Worm (Caenorhabditis elegans) whole organism, late embryonic: ENCODE data around the gene Y43F8B.12.

ENCODE experiments used
- ama-1 ChIP-seq: fragments of 150-350 bp; optimal IDR thresholded peaks from 2 replicates; lab custom pipeline; 2014
- ceh-6 ChIP-seq: fragments of 200-800 bp; sonication (Bioruptor generic); optimal IDR thresholded peaks from 2 replicates; lab custom pipeline; 2018; ENCODE audit warnings: mild to moderate bottlenecking, missing genetic modification characterization, missing compliant biosample characterization
- ceh-9 ChIP-seq: sonication (generic microtip); optimal IDR thresholded peaks from 2 replicates; lab custom pipeline; 2016; ENCODE audit warnings: mild to moderate bottlenecking, missing genetic modification characterization, inconsistent platforms, missing compliant biosample characterization
- elt-2 ChIP-seq: sonication (generic microtip); optimal IDR thresholded peaks from 2 replicates; lab custom pipeline; 2016; ENCODE audit warnings: missing genetic modification reagents, missing genetic modification characterization, missing compliant biosample characterization
- ets-4 ChIP-seq: sonication (generic microtip); optimal IDR thresholded peaks from 2 replicates; lab custom pipeline; 2016; ENCODE audit warnings: missing genetic modification characterization, missing compliant biosample characterization
- fax-1 ChIP-seq: sonication (generic microtip); optimal IDR thresholded peaks from 2 replicates; lab custom pipeline; 2016; ENCODE audit warnings: missing genotype, missing genetic modification characterization, missing compliant biosample characterization
- hlh-6 ChIP-seq: sonication (generic microtip); optimal IDR thresholded peaks from 2 replicates; lab custom pipeline; 2016; ENCODE audit warnings: missing genotype, missing genetic modification characterization, missing compliant biosample characterization
- hlh-8 ChIP-seq: sonication (generic microtip); optimal IDR thresholded peaks from 2 replicates; lab custom pipeline; 2016; ENCODE audit warnings: missing genotype, missing genetic modification characterization, missing compliant biosample characterization
- ref-2 ChIP-seq: sonication (generic microtip); optimal IDR thresholded peaks from 2 replicates; lab custom pipeline; 2016; ENCODE audit warnings: missing genetic modification characterization, missing compliant biosample characterization
- unc-42 ChIP-seq: sonication (generic microtip); optimal IDR thresholded peaks from 2 replicates; lab custom pipeline; 2016; ENCODE audit warnings: missing genotype, missing genetic modification characterization, missing compliant biosample characterization

DNA sequence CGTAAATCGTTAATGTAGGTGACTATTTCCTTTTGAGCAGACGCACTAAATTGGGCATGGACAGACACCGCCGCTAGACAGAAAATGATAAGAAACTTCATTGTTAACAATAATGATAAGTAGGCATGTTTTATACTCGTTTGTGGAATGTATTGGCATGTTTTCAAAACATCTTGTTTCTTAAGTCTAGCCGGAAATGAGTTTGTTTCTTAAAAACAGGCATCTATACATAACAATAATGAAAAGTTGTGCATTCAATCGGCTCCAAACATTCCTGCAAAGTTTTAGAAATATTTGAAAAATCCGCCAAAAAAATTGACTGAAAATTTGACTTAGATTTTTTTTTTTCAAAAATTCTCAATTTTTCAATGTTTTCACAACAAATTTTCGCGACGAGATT is 27.4 kb downstream of the Y43F8B.12 start, which contains the start of gene scl-21:
- TF ChIP-seq elt-2 (no peak), ceh-9 (tag; lab: Kevin White, UChicago) (no peak), ets-4 (tag; lab: Kevin White, UChicago) (no peak), hlh-6 (no peak), ref-2 (tag; lab: Kevin White, UChicago) (no peak), ama-1 (lab: Kevin White, UChicago) (no peak), fax-1 (tag; lab: Kevin White, UChicago) (no peak), hlh-8 (no peak), unc-42 (no peak), ceh-6 (GFP tag; lab: Kevin White, UChicago) (no peak)
